Worm (Caenorhabditis elegans) whole organism, early embryonic: ENCODE results near the gene C04B4.2.
"Not testable (repeated sequence)": the region's sequence is repeated elsewhere in the genome, so short reads cannot be mapped to it uniquely, and the experiment has no call there.

Experiments
- B0310.2 ChIP-seq: sonication (generic microtip); optimal IDR thresholded peaks from 2 replicates; lab custom pipeline; 2016; ENCODE audit warnings: mild to moderate bottlenecking, missing genetic modification characterization, missing compliant biosample characterization
- F13C5.2 ChIP-seq: sonication (generic microtip); optimal IDR thresholded peaks from 2 replicates; lab custom pipeline; 2017; ENCODE audit warnings: mild to moderate bottlenecking, missing genetic modification characterization, inconsistent platforms, missing compliant biosample characterization
- aly-1 ChIP-seq: sonication (generic microtip); optimal IDR thresholded peaks from 2 replicates; lab custom pipeline; 2016; ENCODE audit warnings: missing genetic modification characterization, missing compliant biosample characterization
- ama-1 ChIP-seq: fragments of 150-350 bp; optimal IDR thresholded peaks from 2 replicates; lab custom pipeline; 2014
- ceh-13 ChIP-seq: fragments of 200-800 bp; sonication (Bioruptor generic); optimal IDR thresholded peaks from 2 replicates; lab custom pipeline; 2018; ENCODE audit warnings: mild to moderate bottlenecking, missing genetic modification characterization, missing compliant biosample characterization
- ceh-36 ChIP-seq: sonication (generic microtip); optimal IDR thresholded peaks from 2 replicates; lab custom pipeline; 2016; ENCODE audit warnings: missing genetic modification characterization, inconsistent platforms, missing compliant biosample characterization
- ets-7 ChIP-seq: sonication (generic microtip); optimal IDR thresholded peaks from 2 replicates; lab custom pipeline; 2016; ENCODE audit warnings: missing genotype, missing genetic modification characterization, missing compliant biosample characterization
- flt-1 ChIP-seq: fragments of 200-800 bp; sonication (Bioruptor generic); IDR thresholded peaks from 2 replicates; pipeline ENCODE4 v1.3.6; 2022; ENCODE audit warnings: missing genetic modification characterization, missing compliant biosample characterization
- hmbx-1 ChIP-seq: sonication (generic microtip); optimal IDR thresholded peaks from 2 replicates; lab custom pipeline; 2016; ENCODE audit warnings: mild to moderate bottlenecking, missing genetic modification characterization, missing compliant biosample characterization
- hmg-4 ChIP-seq: fragments of 200-800 bp; sonication (Bioruptor generic); optimal IDR thresholded peaks from 2 replicates; lab custom pipeline; 2018; ENCODE audit warnings: mild to moderate bottlenecking, missing genetic modification characterization, missing compliant biosample characterization
- hnd-1 ChIP-seq: sonication (generic microtip); optimal IDR thresholded peaks from 2 replicates; lab custom pipeline; 2016; ENCODE audit warnings: missing genetic modification characterization, missing compliant biosample characterization
- pes-1 ChIP-seq: fragments of 200-800 bp; sonication (Bioruptor generic); IDR thresholded peaks from 2 replicates; pipeline ENCODE4 v1.3.6; 2022; ENCODE audit warnings: missing genetic modification reagents, missing genetic modification characterization, missing compliant biosample characterization
- scrt-1 ChIP-seq: fragments of 200-800 bp; sonication (Bioruptor generic); IDR thresholded peaks from 2 replicates; pipeline ENCODE4 v1.3.6; 2022; ENCODE audit warnings: missing genetic modification characterization, missing compliant biosample characterization
- sea-1 ChIP-seq: fragments of 200-800 bp; sonication (Bioruptor generic); conservative IDR thresholded peaks from 2 replicates; pipeline ENCODE4 v1.3.6; 2022; ENCODE audit warnings: missing genetic modification characterization, missing compliant biosample characterization
- tbx-11 ChIP-seq: fragments of 200-800 bp; sonication (Bioruptor generic); IDR thresholded peaks from 2 replicates; pipeline ENCODE4 v1.3.6; 2022; ENCODE audit warnings: missing genetic modification characterization, missing compliant biosample characterization
- tbx-37 ChIP-seq: fragments of 200-800 bp; sonication (Bioruptor generic); conservative IDR thresholded peaks from 2 replicates; pipeline ENCODE4 v1.3.6; 2022; ENCODE audit warnings: missing genetic modification reagents, missing genetic modification characterization, missing compliant biosample characterization
- tra-4 ChIP-seq: sonication (generic microtip); optimal IDR thresholded peaks from 2 replicates; lab custom pipeline; 2017; ENCODE audit warnings: missing genetic modification characterization, missing compliant biosample characterization

The C04B4.2 gene

DNA sequence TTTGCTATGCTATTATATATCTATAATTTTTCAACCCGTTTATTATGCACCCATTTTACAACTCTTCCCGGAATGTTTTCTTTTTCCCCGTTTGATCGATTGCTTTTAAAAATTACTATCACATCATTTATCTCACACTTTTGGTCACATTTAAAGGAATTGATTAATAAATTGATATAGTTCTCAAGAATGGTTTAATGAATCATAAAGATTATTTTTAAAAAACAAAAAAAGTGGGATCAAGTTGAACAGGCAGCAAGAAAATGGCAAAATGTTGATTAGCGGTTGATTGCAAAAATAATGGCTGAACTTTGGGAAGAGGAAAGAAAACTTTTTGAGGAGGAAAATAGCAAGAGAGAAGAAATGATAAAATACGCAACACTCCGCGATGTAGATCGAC lies 16.8 kb downstream of the C04B4.2 start, which contains the start of gene W06D11.5:
Gene W06D11.5, plus strand, starts transcription at position 301 of the 400 bp plus-strand sequence.
- TF ChIP-seq sea-1 (GFP tag; lab: Robert Waterston, UW) (no peak), hmg-4 (no peak), tbx-37 (GFP tag; lab: Robert Waterston, UW) (no peak), hnd-1 (no peak), ceh-36 (tag; lab: Kevin White, UChicago) (no peak), ama-1 (no peak), B0310.2 (no peak), hmbx-1 (tag; lab: Kevin White, UChicago) (no peak), flt-1 (no peak), pes-1 (no peak), ceh-13 (GFP tag; lab: Kevin White, UChicago) (no peak)

- not testable (repeated sequence) for TF ChIP-seq ceh-13 (GFP tag; lab: Kevin White, UChicago); aly-1 (tag; lab: Kevin White, UChicago); tra-4 (tag; lab: Kevin White, UChicago)
Measured at ce11 chrX:12302755-12303154, 19.7 kb downstream of the C04B4.2 start, which contains the start of gene dot-1.3. Gene dot-1.3, minus strand, starts transcription at chrX:12302855.

ce11 chrX:12304231-12304630 lies 21.1 kb downstream of the C04B4.2 start:
- TF ChIP-seq F13C5.2 (tag; lab: Kevin White, UChicago) (no peak), hnd-1 (no peak), tbx-37 (GFP tag; lab: Robert Waterston, UW) (no peak), ceh-13 (GFP tag; lab: Kevin White, UChicago) (no peak), scrt-1 (GFP tag; lab: Robert Waterston, UW) (no peak), ceh-36 (tag; lab: Kevin White, UChicago) (no peak)

ce11 chrX:12306565-12306964 lies 23.5 kb downstream of the C04B4.2 start, which contains the start of gene phf-32:
Gene phf-32, plus strand, starts transcription at chrX:12306865.
- no peak for TF ChIP-seq hmg-4
- TF ChIP-seq ets-7 (tag; lab: Kevin White, UChicago): no peak
- TF ChIP-seq hmbx-1 (tag; lab: Kevin White, UChicago): no peak
- no peak for TF ChIP-seq scrt-1 (GFP tag; lab: Robert Waterston, UW)
- TF ChIP-seq ama-1: no peak
- TF ChIP-seq hnd-1: no peak
- no peak for TF ChIP-seq flt-1
- TF ChIP-seq F13C5.2 (tag; lab: Kevin White, UChicago): no peak
- no peak for TF ChIP-seq B0310.2
- TF ChIP-seq ceh-36 (tag; lab: Kevin White, UChicago): no peak
- no peak for TF ChIP-seq sea-1 (GFP tag; lab: Robert Waterston, UW)
- no peak for TF ChIP-seq pes-1
- no peak for TF ChIP-seq aly-1 (tag; lab: Kevin White, UChicago)
- no peak for TF ChIP-seq ceh-13 (GFP tag; lab: Kevin White, UChicago)

DNA sequence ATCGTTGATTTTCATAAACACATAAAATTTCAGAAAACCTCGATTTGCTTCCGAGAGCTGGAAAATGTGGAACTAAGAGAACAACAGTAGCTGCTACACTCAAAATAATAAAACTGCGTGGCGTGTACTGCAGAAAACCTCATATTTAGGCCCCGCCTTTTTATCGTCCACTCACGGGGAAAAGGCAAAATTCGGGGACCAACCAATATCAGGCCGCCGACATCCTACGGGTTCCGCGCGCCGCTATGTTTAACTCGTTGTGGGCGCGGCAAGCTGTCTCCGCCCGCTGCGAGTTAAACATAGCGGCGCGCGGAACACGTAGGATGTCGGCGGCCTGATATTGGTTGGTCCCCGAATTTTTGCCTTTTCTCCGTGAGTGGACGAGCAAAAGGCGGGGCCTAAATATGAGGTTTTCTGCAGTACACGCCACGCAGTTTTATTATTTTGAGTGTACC lies 25.0 kb downstream of the C04B4.2 start, which contains the start of gene F17A2.16:
Gene F17A2.16, plus strand, starts transcription at position 405 of the 455 bp plus-strand sequence.
- not testable (repeated sequence) for TF ChIP-seq tra-4 (tag; lab: Kevin White, UChicago); tbx-11 (GFP tag; lab: Robert Waterston, UW); hmg-4

ce11 chrX:12313779-12314178 lies 30.7 kb downstream of the C04B4.2 start:
- no peak for TF ChIP-seq flt-1
- TF ChIP-seq hmbx-1 (tag; lab: Kevin White, UChicago): no peak
- no peak for TF ChIP-seq ama-1
- TF ChIP-seq ceh-13 (GFP tag; lab: Kevin White, UChicago): no peak
- TF ChIP-seq scrt-1 (GFP tag; lab: Robert Waterston, UW): no peak
- no peak for TF ChIP-seq F13C5.2 (tag; lab: Kevin White, UChicago)
- TF ChIP-seq tra-4 (tag; lab: Kevin White, UChicago): no peak
- TF ChIP-seq aly-1 (tag; lab: Kevin White, UChicago): no peak
- TF ChIP-seq ceh-36 (tag; lab: Kevin White, UChicago): no peak
- TF ChIP-seq tbx-11 (GFP tag; lab: Robert Waterston, UW): no peak
- TF ChIP-seq sea-1 (GFP tag; lab: Robert Waterston, UW): no peak
- no peak for TF ChIP-seq hnd-1

- no peak for TF ChIP-seq aly-1 (tag; lab: Kevin White, UChicago)
- TF ChIP-seq ama-1: no peak
- no peak for TF ChIP-seq ceh-13 (GFP tag; lab: Kevin White, UChicago)
- TF ChIP-seq B0310.2: no peak
Measured at ce11 chrX:12314395-12314794, 31.3 kb downstream of the C04B4.2 start.

- no peak for TF ChIP-seq B0310.2
- TF ChIP-seq scrt-1 (GFP tag; lab: Robert Waterston, UW): no peak
- TF ChIP-seq hmg-4: no peak
- TF ChIP-seq flt-1: no peak
- TF ChIP-seq F13C5.2 (tag; lab: Kevin White, UChicago): no peak
- TF ChIP-seq sea-1 (GFP tag; lab: Robert Waterston, UW): no peak
- no peak for TF ChIP-seq pes-1
- no peak for TF ChIP-seq hmbx-1 (tag; lab: Kevin White, UChicago)
- no peak for TF ChIP-seq aly-1 (tag; lab: Kevin White, UChicago)
Measured at ce11 chrX:12315268-12315667, 32.2 kb downstream of the C04B4.2 start, which contains the start of gene xtr-2. Gene xtr-2, plus strand, starts transcription at chrX:12315568.

DNA sequence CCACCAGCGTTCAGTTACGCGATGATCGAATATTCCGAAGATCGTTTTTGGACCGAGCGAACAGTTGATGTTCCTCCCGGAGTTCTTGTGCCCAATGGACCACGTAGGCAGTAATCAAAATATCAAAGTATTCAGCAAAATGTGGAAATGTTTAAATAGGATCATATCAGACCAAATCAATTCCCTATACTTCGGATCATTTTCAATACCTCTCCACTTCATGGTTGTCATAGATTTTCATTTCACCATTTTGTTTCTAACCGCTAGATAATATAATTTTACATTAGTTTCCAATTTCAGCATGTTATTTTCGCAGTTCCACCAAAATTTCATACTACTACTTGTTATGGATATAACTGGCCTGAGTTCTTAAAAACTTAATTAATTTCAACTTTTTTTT lies 34.5 kb downstream of the C04B4.2 start:
- TF ChIP-seq ceh-36 (tag; lab: Kevin White, UChicago): no peak
